Worm (Caenorhabditis elegans) whole organism, dauer: ENCODE results near the gene idpp-9.

ENCODE experiments used
- unc-62 ChIP-seq: sonication (generic microtip); optimal IDR thresholded peaks from 2 replicates; lab custom pipeline; 2017; ENCODE audit warnings: missing biosample characterization, missing genetic modification reagents, missing genetic modification characterization

Gene idpp-9

DNA sequence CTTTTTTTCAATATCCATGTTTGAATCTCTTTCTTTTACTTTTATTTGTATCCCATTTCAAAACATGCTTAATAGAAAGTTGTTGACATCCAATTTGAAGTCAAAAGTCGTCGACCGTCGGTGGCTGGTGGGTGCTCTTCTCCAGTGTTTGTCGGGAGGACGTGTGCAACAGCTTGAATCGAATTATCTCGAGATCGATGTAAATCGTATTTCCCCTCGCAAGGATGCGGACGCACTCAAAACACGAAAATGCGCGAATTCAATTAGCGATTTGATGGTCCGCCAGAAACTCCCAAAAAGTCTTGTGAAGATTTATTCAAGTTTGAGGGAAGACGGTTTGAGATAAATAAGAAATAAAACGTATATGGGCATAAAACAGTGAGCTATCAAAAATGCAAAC, 39.9 kb downstream of the idpp-9 start:
- no peak for TF ChIP-seq unc-62 (GFP tag; lab: Kevin White, UChicago)

DNA sequence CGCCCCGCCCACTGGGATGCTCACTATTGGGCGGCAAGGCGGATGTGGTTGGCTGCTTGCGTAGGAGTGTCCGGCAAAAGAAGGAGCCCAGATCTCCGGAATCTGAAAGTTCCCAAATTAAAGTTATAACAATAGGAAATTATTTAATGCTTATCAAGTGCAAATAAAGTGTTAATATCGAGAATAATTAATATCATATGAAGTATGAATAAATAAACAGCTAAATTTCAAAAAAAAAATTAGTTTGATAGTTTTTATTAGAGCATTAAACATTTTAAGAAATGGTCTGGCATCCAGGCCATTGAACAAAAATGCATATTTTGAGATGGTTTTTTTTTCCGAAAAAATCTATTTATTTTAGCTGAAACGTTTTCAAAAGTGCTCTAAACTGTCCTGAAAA, 42.2 kb downstream of the idpp-9 start, which contains the start of gene lim-4:
TSS of gene lim-4 (minus strand) at position 101 of the 400 bp plus-strand sequence.
- TF ChIP-seq unc-62 (GFP tag; lab: Kevin White, UChicago), result no peak

DNA sequence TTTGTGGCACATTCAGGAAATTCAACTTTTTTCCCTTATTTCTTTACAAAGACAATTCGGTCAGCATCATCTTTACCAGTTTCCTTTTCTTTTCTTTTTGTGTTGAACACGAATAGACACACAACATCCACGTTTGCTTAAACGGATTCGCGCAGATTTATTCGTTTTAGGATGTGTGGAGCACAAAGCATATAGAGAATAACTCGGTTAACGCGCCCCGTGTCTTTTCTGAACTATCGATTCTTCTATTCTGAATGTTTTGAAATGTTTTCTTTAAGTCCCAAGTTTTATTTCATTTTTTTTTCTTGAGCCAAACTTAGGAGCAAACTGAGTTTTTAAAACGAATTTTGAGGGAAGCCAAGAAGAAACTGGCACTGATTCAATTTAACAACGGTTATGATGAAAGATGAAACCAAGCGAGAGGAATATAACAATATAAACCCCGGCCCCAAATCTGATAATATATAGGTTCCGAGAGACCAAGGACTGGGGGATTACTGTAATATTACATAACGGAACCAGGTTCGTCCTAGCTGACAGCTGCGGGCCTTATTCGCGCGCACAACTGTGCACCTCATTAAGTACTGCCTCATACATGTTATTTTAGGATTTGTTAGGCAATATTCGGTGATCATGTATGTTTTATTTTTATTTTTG, 43.9 kb downstream of the idpp-9 start:
- TF ChIP-seq unc-62 (GFP tag; lab: Kevin White, UChicago), result no peak

DNA sequence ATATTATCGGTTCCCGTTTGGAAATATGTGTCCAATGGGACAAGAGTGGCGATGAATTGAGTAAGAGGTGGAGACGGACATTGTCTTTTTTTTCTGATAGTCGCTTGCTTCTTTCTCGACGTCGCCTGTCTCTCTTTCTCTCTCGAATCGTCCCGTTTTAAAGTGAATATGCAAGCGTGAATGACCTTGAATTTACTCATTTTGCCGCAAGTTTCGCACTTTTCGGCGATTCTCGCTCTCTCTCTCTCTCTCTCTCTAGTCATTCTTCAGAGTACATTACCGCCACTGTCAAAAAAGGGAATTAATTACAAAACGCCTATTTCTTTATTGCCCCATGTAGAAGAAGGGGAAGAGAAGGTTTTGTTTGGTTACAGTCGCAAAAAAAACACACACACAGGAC, 47.9 kb downstream of the idpp-9 start:
- no peak for TF ChIP-seq unc-62 (GFP tag; lab: Kevin White, UChicago)

DNA sequence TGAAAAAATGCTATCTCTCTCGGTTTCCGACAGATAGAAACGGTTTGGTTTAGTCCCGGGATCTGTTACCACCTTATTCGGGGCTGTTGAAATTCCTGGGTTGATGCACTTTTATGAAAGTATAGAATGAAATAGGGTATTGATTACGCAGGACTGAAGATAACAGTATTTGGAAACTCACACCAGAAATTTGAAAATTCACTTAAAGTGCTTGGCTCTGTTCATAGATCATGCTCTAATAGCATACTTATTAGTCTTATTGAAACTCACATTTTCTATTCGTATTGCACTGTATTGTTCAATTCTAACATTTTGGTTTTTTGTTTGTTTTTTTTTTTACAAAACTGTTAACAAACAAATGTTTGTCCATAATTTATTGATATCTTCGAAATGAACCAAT, 49.5 kb downstream of the idpp-9 start:
- no peak for TF ChIP-seq unc-62 (GFP tag; lab: Kevin White, UChicago)
